Worm (Caenorhabditis elegans) whole organism, L2 larva: Measurements from ENCODE around the gene H14N18.4.

Source experiments
- ZK546.5 ChIP-seq: sonication (generic microtip); optimal IDR thresholded peaks from 2 replicates; lab custom pipeline; 2017; ENCODE audit warnings: missing biosample characterization, missing genetic modification characterization
- aly-2 ChIP-seq: fragments of 150-350 bp; optimal IDR thresholded peaks from 2 replicates; lab custom pipeline; 2014; ENCODE audit warnings: missing biosample characterization, missing genetic modification characterization
- ama-1 ChIP-seq: fragments of 150-350 bp; optimal IDR thresholded peaks from 2 replicates; lab custom pipeline; 2018; ENCODE audit warnings: inconsistent platforms
- egl-27 ChIP-seq: sonication (generic microtip); optimal IDR thresholded peaks from 3 replicates; lab custom pipeline; 2017; ENCODE audit warnings: missing biosample characterization, missing genetic modification reagents, missing genetic modification characterization
- elt-1 ChIP-seq: fragments of 150-350 bp; optimal IDR thresholded peaks from 2 replicates; lab custom pipeline; 2014; ENCODE audit warnings: missing biosample characterization, missing genetic modification characterization
- lin-13 ChIP-seq: fragments of 150-350 bp; optimal IDR thresholded peaks from 2 replicates; lab custom pipeline; 2014; ENCODE audit warnings: missing biosample characterization, missing genetic modification reagents, missing genetic modification characterization
- mdl-1 ChIP-seq, 2 experiments: fragments of 150-350 bp in 1 of 2; sonication (generic microtip) in 1 of 2; optimal IDR thresholded peaks; 2 replicates each; lab custom pipeline; 2017; ENCODE audit warnings: missing biosample characterization in 2 of 2, missing genetic modification characterization in 2 of 2
- sma-9 ChIP-seq, 2 experiments: fragments of 150-350 bp in 1 of 2; sonication (generic microtip) in 1 of 2; optimal IDR thresholded peaks; 2 replicates each; lab custom pipeline; 2014 to 2016; ENCODE audit warnings: missing genetic modification characterization in 2 of 2, mild to moderate bottlenecking in 1 of 2, missing biosample characterization in 1 of 2, missing compliant biosample characterization in 1 of 2, missing genetic modification reagents in 1 of 2, moderate library complexity in 1 of 2
- snpc-4 ChIP-seq: fragments of 150-350 bp; optimal IDR thresholded peaks from 2 replicates; lab custom pipeline; 2014; ENCODE audit warnings: missing biosample characterization, missing genetic modification characterization
- unc-62 ChIP-seq: fragments of 150-350 bp; optimal IDR thresholded peaks from 2 replicates; lab custom pipeline; 2014; ENCODE audit warnings: missing biosample characterization, missing genetic modification reagents, missing genetic modification characterization
- zag-1 ChIP-seq: fragments of 150-350 bp; optimal IDR thresholded peaks from 2 replicates; lab custom pipeline; 2014; ENCODE audit warnings: missing biosample characterization, missing genetic modification characterization
- ztf-1 ChIP-seq: fragments of 200-800 bp; sonication (Bioruptor generic); conservative IDR thresholded peaks from 2 replicates; pipeline ENCODE4 v1.3.6; 2022; ENCODE audit warnings: missing genetic modification characterization, missing compliant biosample characterization

DNA sequence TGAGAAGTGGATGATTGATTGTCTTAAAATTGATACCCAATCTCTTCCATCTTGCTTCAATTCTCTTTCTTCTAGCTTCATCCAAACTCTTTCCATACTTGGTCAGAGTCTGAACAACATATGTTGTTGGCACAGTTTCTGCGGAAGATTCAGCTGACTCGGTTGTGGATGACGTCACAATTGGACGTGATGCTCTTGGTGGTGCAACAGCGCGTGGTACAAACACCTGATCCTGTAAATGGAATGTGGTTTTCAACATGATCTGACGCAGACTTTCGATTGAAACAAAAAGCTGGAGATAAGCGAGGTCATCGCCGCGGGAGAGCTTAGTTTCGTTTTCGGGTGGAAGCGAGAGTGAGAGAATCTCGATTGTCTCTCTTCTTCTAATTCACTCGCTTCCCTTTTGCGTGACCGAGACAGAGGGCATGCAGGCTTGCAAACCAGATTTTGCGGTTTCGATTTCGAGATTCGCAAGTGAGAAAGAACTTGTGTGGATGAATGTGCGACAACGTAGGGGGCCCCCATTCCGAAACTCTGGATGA, 13.7 kb upstream of the H14N18.4 start:
- TF ChIP-seq ama-1 = no peak
- no peak for TF ChIP-seq sma-9 (GFP tag; optimal IDR thresholded peaks at IDR 0.05; lab: Kevin White, UChicago)
- TF ChIP-seq sma-9 (tag; optimal IDR thresholded peaks at IDR 0.05; lab: Kevin White, UChicago) = no peak
- TF ChIP-seq ZK546.5 (tag; lab: Kevin White, UChicago) = no peak
- no peak for TF ChIP-seq ztf-1 (GFP tag; lab: Robert Waterston, UW)
- no peak for TF ChIP-seq unc-62 (GFP tag; lab: Kevin White, UChicago)
- TF ChIP-seq lin-13 = no peak
- TF ChIP-seq egl-27 (tag; lab: Kevin White, UChicago) = no peak
- no peak for TF ChIP-seq aly-2 (tag; lab: Kevin White, UChicago)
- no peak for TF ChIP-seq snpc-4 (tag; lab: Kevin White, UChicago)
- no peak for TF ChIP-seq zag-1 (tag; lab: Kevin White, UChicago)
- TF ChIP-seq elt-1 (tag; lab: Kevin White, UChicago) = no peak
- TF ChIP-seq mdl-1 (tag; optimal IDR thresholded peaks at IDR 0.05; lab: Kevin White, UChicago) = no peak
